Fruit fly (Drosophila melanogaster) whole organism, embryonic: ENCODE measurements around the gene hdly.

Source experiments
- Asciz ChIP-seq: fragments of 200-800 bp; sonication (Bioruptor generic); optimal IDR thresholded peaks from 2 replicates; lab custom pipeline; 2017; ENCODE audit warnings: missing biosample characterization, mild to moderate bottlenecking, missing genetic modification characterization, missing genetic modification reagents
- Atf-2 ChIP-seq: fragments of 200-800 bp; sonication (Bioruptor generic); optimal IDR thresholded peaks from 2 replicates; lab custom pipeline; 2016; ENCODE audit warnings: missing biosample characterization, missing genetic modification characterization
- Awh ChIP-seq: fragments of 200-800 bp; sonication (Bioruptor generic); IDR thresholded peaks from 2 replicates; pipeline ENCODE4, ENCODE4 v1.3.6; 2022; ENCODE audit warnings: missing biosample characterization, missing genetic modification characterization
- B-H1 ChIP-seq: fragments of 200-800 bp; sonication (Bioruptor generic); IDR thresholded peaks from 3 replicates; pipeline ENCODE4 v1.3.6; 2022; ENCODE audit warnings: missing biosample characterization, missing genetic modification characterization
- CG10959 ChIP-seq: fragments of 200-800 bp; sonication (Bioruptor generic); IDR thresholded peaks from 2 replicates; pipeline ENCODE4 v1.3.6; 2022; ENCODE audit warnings: missing biosample characterization, missing genetic modification characterization
- CG12942 ChIP-seq: fragments of 200-800 bp; sonication (Bioruptor generic); optimal IDR thresholded peaks from 3 replicates; lab custom pipeline; 2016; ENCODE audit warnings: missing biosample characterization, missing genetic modification characterization
- CG14014 ChIP-seq: fragments of 200-800 bp; sonication (Bioruptor generic); IDR thresholded peaks from 2 replicates; pipeline ENCODE4 v1.3.6; 2022; ENCODE audit warnings: missing biosample characterization, missing genetic modification characterization
- CG15269 ChIP-seq: fragments of 200-800 bp; sonication (Bioruptor generic); optimal IDR thresholded peaks from 2 replicates; lab custom pipeline; 2018; ENCODE audit warnings: missing biosample characterization, mild to moderate bottlenecking, missing genetic modification characterization, moderate library complexity
- CG17361 ChIP-seq: fragments of 200-800 bp; sonication (Bioruptor generic); IDR thresholded peaks from 3 replicates; pipeline ENCODE4 v1.3.6; 2022; ENCODE audit warnings: missing biosample characterization, missing genetic modification characterization
- CG2199 ChIP-seq: fragments of 200-800 bp; sonication (Bioruptor generic); IDR thresholded peaks from 3 replicates; pipeline ENCODE4 v1.3.6; 2022; ENCODE audit warnings: missing biosample characterization, missing genetic modification characterization
- CG32772 ChIP-seq: fragments of 200-800 bp; sonication (Bioruptor generic); IDR thresholded peaks from 2 replicates; pipeline ENCODE4 v1.3.6; 2022; ENCODE audit warnings: missing biosample characterization, missing genetic modification characterization
- CG3281 ChIP-seq: fragments of 200-800 bp; sonication (Bioruptor generic); optimal IDR thresholded peaks from 3 replicates; lab custom pipeline; 2017; ENCODE audit warnings: missing biosample characterization, mild to moderate bottlenecking, missing genetic modification characterization
- CG4854 ChIP-seq: fragments of 200-800 bp; sonication (Bioruptor generic); optimal IDR thresholded peaks from 2 replicates; lab custom pipeline; 2016; ENCODE audit warnings: missing biosample characterization, missing genetic modification characterization, inconsistent platforms
- CG5180 ChIP-seq: fragments of 200-800 bp; sonication (Bioruptor generic); optimal IDR thresholded peaks from 3 replicates; lab custom pipeline; 2017; ENCODE audit warnings: missing biosample characterization, missing genetic modification characterization, mild to moderate bottlenecking, moderate library complexity, missing genetic modification reagents
- CG6175 ChIP-seq: fragments of 200-800 bp; sonication (Bioruptor generic); IDR thresholded peaks from 3 replicates; pipeline ENCODE4 v1.3.6; 2022; ENCODE audit warnings: missing biosample characterization, missing genetic modification characterization
- D19A ChIP-seq: fragments of 200-800 bp; optimal IDR thresholded peaks from 3 replicates; lab custom pipeline; 2019; ENCODE audit warnings: missing biosample characterization, mild to moderate bottlenecking, missing genetic modification characterization, moderate library complexity
- ERR ChIP-seq: fragments of 200-800 bp; sonication (Bioruptor generic); optimal IDR thresholded peaks from 2 replicates; lab custom pipeline; 2016; ENCODE audit warnings: missing biosample characterization, missing genetic modification characterization
- Ets65A ChIP-seq: fragments of 200-800 bp; sonication (Bioruptor generic); peaks from one replicate; lab custom pipeline; 2016; ENCODE audit warnings: missing biosample characterization, missing genetic modification characterization
- H2.0 ChIP-seq: fragments of 200-800 bp; sonication (Bioruptor generic); IDR thresholded peaks from 2 replicates; pipeline ENCODE4 v1.3.6; 2022; ENCODE audit warnings: missing biosample characterization, missing genetic modification characterization
- HHEX ChIP-seq: fragments of 200-800 bp; sonication (Bioruptor generic); optimal IDR thresholded peaks from 3 replicates; lab custom pipeline; 2017; ENCODE audit warnings: missing biosample characterization, mild to moderate bottlenecking, missing genetic modification characterization, missing genetic modification reagents
- HLH3B ChIP-seq: fragments of 200-800 bp; sonication (Bioruptor generic); IDR thresholded peaks from 2 replicates; pipeline ENCODE4 v1.3.6; 2022; ENCODE audit warnings: missing biosample characterization, missing genetic modification characterization
- Hsf ChIP-seq: fragments of 200-800 bp; sonication (Bioruptor generic); optimal IDR thresholded peaks from 3 replicates; lab custom pipeline; 2016; ENCODE audit warnings: missing biosample characterization, missing genetic modification characterization
- Med ChIP-seq: fragments of 200-800 bp; sonication (Bioruptor generic); peaks from one replicate; lab custom pipeline; 2016; ENCODE audit warnings: missing biosample characterization, missing genetic modification characterization, mild to moderate bottlenecking, inconsistent platforms, moderate library complexity
- Mrtf ChIP-seq: fragments of 200-800 bp; sonication (Bioruptor generic); IDR thresholded peaks from 3 replicates; pipeline ENCODE4 v1.3.6; 2022; ENCODE audit warnings: missing biosample characterization, missing genetic modification characterization
- Myb ChIP-seq: fragments of 200-800 bp; sonication (Bioruptor generic); optimal IDR thresholded peaks from 2 replicates; lab custom pipeline; 2016; ENCODE audit warnings: missing biosample characterization, missing genetic modification characterization
- Oaz ChIP-seq: fragments of 200-800 bp; sonication (Bioruptor generic); IDR thresholded peaks from 2 replicates; pipeline ENCODE4 v1.3.6; 2022; ENCODE audit warnings: missing biosample characterization, missing genetic modification characterization
- Pdp1 ChIP-seq, 2 experiments: fragments of 200-800 bp; sonication (Bioruptor generic); optimal IDR thresholded peaks; 3 replicates each; lab custom pipeline; 2016; ENCODE audit warnings: missing biosample characterization in 2 of 2, missing genetic modification characterization in 2 of 2, mild to moderate bottlenecking in 1 of 2, moderate library complexity in 1 of 2
- Vsx1 ChIP-seq: fragments of 200-800 bp; sonication (Bioruptor generic); optimal IDR thresholded peaks from 2 replicates; lab custom pipeline; 2017; ENCODE audit warnings: missing biosample characterization, mild to moderate bottlenecking, missing genetic modification characterization, missing genetic modification reagents
- ab ChIP-seq: fragments of 200-800 bp; sonication (Bioruptor generic); optimal IDR thresholded peaks from 2 replicates; lab custom pipeline; 2016; ENCODE audit warnings: missing biosample characterization, missing genetic modification characterization
- ara ChIP-seq: fragments of 200-800 bp; sonication (Bioruptor generic); IDR thresholded peaks from 2 replicates; pipeline ENCODE4 v1.3.6; 2022; ENCODE audit warnings: missing biosample characterization, missing genetic modification characterization
- crol ChIP-seq: fragments of 200-800 bp; sonication (Bioruptor generic); IDR thresholded peaks from 2 replicates; pipeline ENCODE4 v1.3.6; 2022; ENCODE audit warnings: missing biosample characterization, missing genetic modification characterization
- dmrt99B ChIP-seq: fragments of 200-800 bp; sonication (Bioruptor generic); optimal IDR thresholded peaks from 2 replicates; lab custom pipeline; 2018; ENCODE audit warnings: missing biosample characterization, mild to moderate bottlenecking, missing genetic modification characterization, moderate library complexity
- fd102C ChIP-seq: fragments of 200-800 bp; sonication (Bioruptor generic); optimal IDR thresholded peaks from 2 replicates; lab custom pipeline; 2018; ENCODE audit warnings: missing biosample characterization, mild to moderate bottlenecking, missing genetic modification characterization, moderate library complexity
- gcm ChIP-seq: fragments of 200-800 bp; sonication (Bioruptor generic); optimal IDR thresholded peaks from 2 replicates; lab custom pipeline; 2019; ENCODE audit warnings: missing biosample characterization, mild to moderate bottlenecking, missing genetic modification characterization, moderate library complexity
- jigr1 ChIP-seq: fragments of 200-800 bp; sonication (Bioruptor generic); IDR thresholded peaks from 3 replicates; pipeline ENCODE4 v1.3.6; 2022; ENCODE audit warnings: missing biosample characterization, missing genetic modification characterization
- lov ChIP-seq, 2 experiments: fragments of 200-800 bp in 1 of 2; fragments of >200 bp in 1 of 2; sonication (Bioruptor generic) in 1 of 2; IDR thresholded peaks in 1 of 2; optimal IDR thresholded peaks in 1 of 2; 2 replicates in 1 of 2; 3 replicates in 1 of 2; pipeline versions ENCODE4 v1.3.6 to Lab custom; 2017 to 2022; ENCODE audit warnings: missing biosample characterization in 1 of 2, missing genetic modification characterization in 1 of 2
- onecut ChIP-seq: fragments of 200-800 bp; sonication (Bioruptor generic); IDR thresholded peaks from 2 replicates; pipeline ENCODE4 v1.3.6; 2022; ENCODE audit warnings: missing biosample characterization, missing genetic modification characterization
- peb ChIP-seq: fragments of 200-800 bp; sonication (Bioruptor generic); IDR thresholded peaks from 2 replicates; pipeline ENCODE4 v1.3.6; 2022; ENCODE audit warnings: missing biosample characterization, missing genetic modification characterization
- ranshi ChIP-seq: fragments of 200-800 bp; sonication (Bioruptor generic); IDR thresholded peaks from 2 replicates; pipeline ENCODE4 v1.3.6; 2022; ENCODE audit warnings: missing biosample characterization, missing genetic modification characterization
- schlank ChIP-seq: fragments of 200-800 bp; sonication (Bioruptor generic); optimal IDR thresholded peaks from 2 replicates; lab custom pipeline; 2018; ENCODE audit warnings: missing biosample characterization, mild to moderate bottlenecking, missing genetic modification characterization
- sens ChIP-seq: fragments of 200-800 bp; sonication (Bioruptor generic); peaks from one replicate; lab custom pipeline; 2016; ENCODE audit warnings: missing biosample characterization, missing genetic modification characterization
- sens-2 ChIP-seq: fragments of 200-800 bp; sonication (Bioruptor generic); IDR thresholded peaks from 2 replicates; pipeline ENCODE4 v1.3.6; 2022; ENCODE audit warnings: missing biosample characterization, missing genetic modification characterization
- so ChIP-seq: fragments of 200-800 bp; sonication (Bioruptor generic); IDR thresholded peaks from 3 replicates; pipeline ENCODE4 v1.3.6; 2022; ENCODE audit warnings: missing biosample characterization, missing genetic modification characterization
- sob ChIP-seq: fragments of 200-800 bp; sonication (Bioruptor generic); IDR thresholded peaks from 2 replicates; pipeline ENCODE4 v1.3.6; 2022; ENCODE audit warnings: missing biosample characterization, missing genetic modification characterization
- stwl ChIP-seq: fragments of 200-800 bp; sonication (Bioruptor generic); optimal IDR thresholded peaks from 3 replicates; lab custom pipeline; 2018; ENCODE audit warnings: missing biosample characterization, mild to moderate bottlenecking, missing genetic modification characterization, moderate library complexity
- sug ChIP-seq: fragments of 200-800 bp; optimal IDR thresholded peaks from 2 replicates; lab custom pipeline; 2019; ENCODE audit warnings: missing biosample characterization, mild to moderate bottlenecking, missing genetic modification characterization, moderate library complexity
- ttk ChIP-seq: fragments of 200-800 bp; sonication (Bioruptor generic); IDR thresholded peaks from 2 replicates; pipeline ENCODE4 v2.1.2; 2022; ENCODE audit warnings: missing biosample characterization, missing genetic modification characterization
- tx ChIP-seq: fragments of 200-800 bp; sonication (Bioruptor generic); optimal IDR thresholded peaks from 2 replicates; lab custom pipeline; 2016; ENCODE audit warnings: missing biosample characterization, missing genetic modification characterization

The hdly gene

dm6 chr3R:20952423-20953013, 38.4 kb downstream of the hdly start (continued):
- TF ChIP-seq CG12942 (GFP tag; lab: Kevin White, UChicago) (no peak), jigr1 (GFP tag; lab: Robert Waterston, UW) (no peak), B-H1 (GFP tag; lab: Robert Waterston, UW) (no peak), CG4854 (no peak), stwl (tag; lab: Kevin White, UChicago) (no peak)
- TF ChIP-seq, all 482 proteins: peak for 13

dm6 chr3R:20954531-20954930, 40.4 kb downstream of the hdly start:
- TF ChIP-seq dmrt99B (tag; lab: Kevin White, UChicago) (no peak), sug (tag; lab: Kevin White, UChicago) (peak; percentile 73), H2.0 (GFP tag; lab: Robert Waterston, UW) (no peak), crol (GFP tag; lab: Robert Waterston, UW) (peak; percentile 61), sens (GFP tag; lab: Kevin White, UChicago) (peak; percentile 17), Ets65A (peak; percentile 32), tx (GFP tag; lab: Kevin White, UChicago) (no peak), Vsx1 (GFP tag; lab: Kevin White, UChicago) (no peak), gcm (GFP tag; lab: Kevin White, UChicago) (peak; percentile 21), ranshi (GFP tag; lab: Robert Waterston, UW) (0 out of 2 replicates have a peak, but pooled peaks have one; percentile 11), sens-2 (0 out of 2 replicates have a peak, but pooled peaks have one; percentile 10), CG2199 (GFP tag; lab: Robert Waterston, UW) (0 out of 3 replicates have a peak, but pooled peaks have one; percentile 14), CG3281 (GFP tag; lab: Kevin White, UChicago) (no peak), Med (GFP tag; lab: Kevin White, UChicago) (peak; percentile 24), ara (GFP tag; lab: Robert Waterston, UW) (0 out of 2 replicates have a peak, but pooled peaks have one; percentile 15), Pdp1 (GFP tag; optimal IDR thresholded peaks at IDR 0.05; lab: Kevin White, UChicago) (peak in 1 of 2 experiments; percentile 42)
- TF ChIP-seq, all 482 proteins: peak for 11

- no peak for TF ChIP-seq ab (GFP tag; lab: Kevin White, UChicago)
- no peak for TF ChIP-seq H2.0 (GFP tag; lab: Robert Waterston, UW)
- 0 out of 2 replicates have a peak, but pooled peaks have one; percentile 9 for TF ChIP-seq sob (GFP tag; lab: Robert Waterston, UW)
- no peak for TF ChIP-seq CG6175 (GFP tag; lab: Robert Waterston, UW)
- TF ChIP-seq CG14014, result peak; percentile 57; the same call in 1 of the 2 replicates
- no peak for TF ChIP-seq fd102C (GFP tag; lab: Kevin White, UChicago)
- no peak for TF ChIP-seq Mrtf (GFP tag; lab: Robert Waterston, UW)
- TF ChIP-seq Awh, result peak; percentile 52; the same call in 1 of the 2 replicates
- TF ChIP-seq CG15269 (tag; lab: Kevin White, UChicago), result peak; percentile 4
- TF ChIP-seq CG17361 (GFP tag; lab: Robert Waterston, UW), result no peak
- TF ChIP-seq CG10959 (GFP tag; lab: Robert Waterston, UW), result no peak
- TF ChIP-seq HLH3B (GFP tag; lab: Robert Waterston, UW), result peak; percentile 18; the same call in 1 of the 2 replicates
- no peak for TF ChIP-seq lov (optimal IDR thresholded peaks at IDR 0.05; lab: Kevin White, UChicago)
- no peak for TF ChIP-seq lov (GFP tag; IDR thresholded peaks at IDR 0.05; lab: Robert Waterston, UW)
- peak; percentile 68 for TF ChIP-seq onecut (GFP tag; lab: Robert Waterston, UW)
- no peak for TF ChIP-seq CG32772 (GFP tag; lab: Robert Waterston, UW)
- no peak for TF ChIP-seq Oaz (GFP tag; lab: Robert Waterston, UW)
- TF ChIP-seq Med (GFP tag; lab: Kevin White, UChicago), result peak; percentile 69
- TF ChIP-seq Atf-2 (GFP tag; lab: Kevin White, UChicago), result no peak
- TF ChIP-seq peb (GFP tag; lab: Robert Waterston, UW), result no peak
- no peak for TF ChIP-seq ttk
- TF ChIP-seq HHEX, result no peak
- peak; percentile 5 for TF ChIP-seq Asciz (GFP tag; lab: Kevin White, UChicago)
- TF ChIP-seq Myb, result no peak
- no peak for TF ChIP-seq ERR
- no peak for TF ChIP-seq so
- TF ChIP-seq Hsf (GFP tag; lab: Kevin White, UChicago), result no peak
- no peak for TF ChIP-seq CG5180
- no peak for TF ChIP-seq D19A (tag; lab: Kevin White, UChicago)
- peak; percentile 23 for TF ChIP-seq schlank (tag; lab: Kevin White, UChicago)
Observed at dm6 chr3R:20955119-20955518, 41.0 kb downstream of the hdly start.
